Worm (Caenorhabditis elegans) whole organism, L4 larva: ENCODE measurements around the gene cyp-33C2.

Source experiments
- Y75B8A.6 ChIP-seq: fragments of 200-800 bp; sonication (Bioruptor generic); IDR thresholded peaks from 2 replicates; pipeline ENCODE4 v1.3.6; 2022; ENCODE audit warnings: missing genetic modification reagents, missing genetic modification characterization, missing compliant biosample characterization
- ces-1 ChIP-seq: fragments of 150-350 bp; sonication (generic microtip); optimal IDR thresholded peaks from 4 replicates; lab custom pipeline; 2014; ENCODE audit warnings: missing biosample characterization, missing genetic modification reagents, missing genetic modification characterization
- dpl-1 ChIP-seq: fragments of 150-350 bp; optimal IDR thresholded peaks from 2 replicates; lab custom pipeline; 2014; ENCODE audit warnings: missing biosample characterization, missing genetic modification reagents, missing genetic modification characterization
- fos-1 ChIP-seq: fragments of 150-350 bp; optimal IDR thresholded peaks from 2 replicates; lab custom pipeline; 2014; ENCODE audit warnings: missing biosample characterization, missing genetic modification characterization
- nhr-10 ChIP-seq: fragments of 150-350 bp; optimal IDR thresholded peaks from 2 replicates; lab custom pipeline; 2014; ENCODE audit warnings: missing biosample characterization, missing genetic modification characterization
- nhr-11 ChIP-seq: fragments of 150-350 bp; optimal IDR thresholded peaks from 2 replicates; lab custom pipeline; 2014; ENCODE audit warnings: missing biosample characterization, missing genetic modification characterization
- pha-4 ChIP-seq, 2 experiments: fragments of 150-350 bp in 1 of 2; fragments of 200-800 bp in 1 of 2; sonication (Bioruptor generic) in 1 of 2; IDR thresholded peaks in 1 of 2; optimal IDR thresholded peaks in 1 of 2; 2 replicates each; pipeline versions ENCODE4 v1.3.6 to Lab custom; 2014 to 2022; ENCODE audit warnings: missing genetic modification characterization in 2 of 2, missing genetic modification reagents in 2 of 2, missing biosample characterization in 1 of 2, missing compliant biosample characterization in 1 of 2
- set-16 ChIP-seq: fragments of 200-800 bp; sonication (Bioruptor generic); IDR thresholded peaks from 2 replicates; pipeline ENCODE4 v1.3.6; 2022; ENCODE audit warnings: missing genetic modification reagents, missing genetic modification characterization, missing compliant biosample characterization

DNA sequence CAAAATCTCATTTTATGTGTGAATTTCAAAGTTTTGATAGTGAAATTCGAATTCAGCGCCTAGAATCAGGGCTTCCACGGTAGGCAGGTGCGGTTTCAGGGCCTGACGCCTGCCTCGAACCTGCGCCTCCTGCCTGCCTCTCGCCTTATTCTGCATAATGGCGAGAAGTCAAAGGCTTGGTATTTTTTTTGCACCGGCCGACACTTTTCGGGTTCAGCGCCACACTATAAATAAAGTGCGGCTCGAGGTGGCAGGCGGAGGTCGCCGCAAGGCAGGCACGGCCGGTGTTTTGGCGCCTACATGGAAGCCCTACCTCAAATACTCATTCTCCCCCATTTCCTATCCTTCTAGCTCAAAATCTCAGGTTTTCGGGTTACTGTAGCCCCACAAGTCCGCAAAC, 17.1 kb downstream of the cyp-33C2 start:
- peak; percentile 69; the same call in 1 of the 2 replicates for TF ChIP-seq set-16 (GFP tag; lab: Robert Waterston, UW)
- TF ChIP-seq Y75B8A.6 (GFP tag; lab: Robert Waterston, UW) = no peak
- TF ChIP-seq ces-1 (GFP tag; lab: Kevin White, UChicago) = no peak
- TF ChIP-seq pha-4 (GFP tag; IDR thresholded peaks at IDR 0.05; lab: Robert Waterston, UW) = no peak
- TF ChIP-seq pha-4 (tag; optimal IDR thresholded peaks at IDR 0.05; lab: Kevin White, UChicago) = no peak
- no peak for TF ChIP-seq dpl-1 (GFP tag; lab: Kevin White, UChicago)
- TF ChIP-seq nhr-10 (tag; lab: Kevin White, UChicago) = no peak
- no peak for TF ChIP-seq fos-1
- TF ChIP-seq nhr-11 (tag; lab: Kevin White, UChicago) = no peak
